Worm (Caenorhabditis elegans) whole organism, L4 larva: ENCODE measurements around the gene arrd-15.

Source experiments
- R02D3.7 ChIP-seq: fragments of 150-350 bp; sonication (generic microtip); optimal IDR thresholded peaks from 3 replicates; lab custom pipeline; 2014; ENCODE audit warnings: missing biosample characterization, missing genetic modification characterization
- T20F7.1 ChIP-seq: fragments of 200-800 bp; sonication (Bioruptor generic); optimal IDR thresholded peaks from 2 replicates; lab custom pipeline; 2018; ENCODE audit warnings: mild to moderate bottlenecking, missing genetic modification characterization, missing compliant biosample characterization
- Y48G9A.11 ChIP-seq: fragments of 200-800 bp; sonication (Bioruptor generic); IDR thresholded peaks from 2 replicates; pipeline ENCODE4 v1.3.6; 2022; ENCODE audit warnings: missing genetic modification reagents, missing genetic modification characterization, missing compliant biosample characterization
- Y75B8A.6 ChIP-seq: fragments of 200-800 bp; sonication (Bioruptor generic); IDR thresholded peaks from 2 replicates; pipeline ENCODE4 v1.3.6; 2022; ENCODE audit warnings: missing genetic modification reagents, missing genetic modification characterization, missing compliant biosample characterization
- ama-1 ChIP-seq: fragments of 150-350 bp; optimal IDR thresholded peaks from 2 replicates; lab custom pipeline; 2014; ENCODE audit warnings: inconsistent platforms, mixed read lengths
- arid-1 ChIP-seq: fragments of 200-800 bp; sonication (Bioruptor generic); conservative IDR thresholded peaks from 2 replicates; pipeline ENCODE4 v1.3.6; 2022; ENCODE audit warnings: missing genetic modification reagents, missing genetic modification characterization, missing compliant biosample characterization
- ceh-32 ChIP-seq: sonication (generic microtip); optimal IDR thresholded peaks from 2 replicates; lab custom pipeline; 2016; ENCODE audit warnings: mild to moderate bottlenecking, missing genetic modification characterization, missing compliant biosample characterization; ENCODE audit not compliant: poor library complexity
- ceh-82 ChIP-seq: sonication (generic microtip); optimal IDR thresholded peaks from 2 replicates; lab custom pipeline; 2017; ENCODE audit warnings: missing biosample characterization, missing genetic modification characterization
- ces-1 ChIP-seq: fragments of 150-350 bp; sonication (generic microtip); optimal IDR thresholded peaks from 4 replicates; lab custom pipeline; 2014; ENCODE audit warnings: missing biosample characterization, missing genetic modification reagents, missing genetic modification characterization
- ctbp-1 ChIP-seq: fragments of 200-800 bp; sonication (Bioruptor generic); IDR thresholded peaks from 2 replicates; pipeline ENCODE4 v1.3.6; 2022; ENCODE audit warnings: missing genetic modification reagents, missing genetic modification characterization, missing compliant biosample characterization
- daf-12 ChIP-seq: fragments of 150-350 bp; optimal IDR thresholded peaks from 2 replicates; lab custom pipeline; 2014; ENCODE audit warnings: missing biosample characterization, missing genetic modification reagents, missing genetic modification characterization
- daf-19 ChIP-seq: fragments of 200-800 bp; sonication (Bioruptor generic); conservative IDR thresholded peaks from 2 replicates; pipeline ENCODE4 v1.3.6; 2022; ENCODE audit warnings: missing genetic modification characterization, missing compliant biosample characterization
- dmd-8 ChIP-seq: fragments of 200-800 bp; sonication (Bioruptor generic); IDR thresholded peaks from 2 replicates; pipeline ENCODE4 v1.3.6; 2022; ENCODE audit warnings: missing genetic modification characterization, missing compliant biosample characterization
- dmd-9 ChIP-seq: fragments of 200-800 bp; sonication (Bioruptor generic); IDR thresholded peaks from 2 replicates; pipeline ENCODE4 v1.3.6; 2022; ENCODE audit warnings: missing genetic modification reagents, missing genetic modification characterization, missing compliant biosample characterization
- duxl-1 ChIP-seq: sonication (generic microtip); optimal IDR thresholded peaks from 2 replicates; lab custom pipeline; 2016; ENCODE audit warnings: mild to moderate bottlenecking, missing genetic modification characterization, moderate library complexity, missing compliant biosample characterization; ENCODE audit not compliant: poor library complexity
- dve-1 ChIP-seq: sonication (generic microtip); optimal IDR thresholded peaks from 2 replicates; lab custom pipeline; 2017; ENCODE audit warnings: antibody characterized with exemption, mild to moderate bottlenecking, missing genetic modification characterization, missing compliant biosample characterization; ENCODE audit not compliant: insufficient read depth
- egl-43 ChIP-seq: fragments of 200-800 bp; sonication (Bioruptor generic); IDR thresholded peaks from 2 replicates; pipeline ENCODE4 v1.3.6; 2022; ENCODE audit warnings: missing genetic modification reagents, missing genetic modification characterization, missing compliant biosample characterization
- fkh-10 ChIP-seq: fragments of 150-350 bp; optimal IDR thresholded peaks from 2 replicates; lab custom pipeline; 2014; ENCODE audit warnings: missing biosample characterization, missing genetic modification reagents, missing genetic modification characterization
- fos-1 ChIP-seq: fragments of 150-350 bp; optimal IDR thresholded peaks from 2 replicates; lab custom pipeline; 2014; ENCODE audit warnings: missing biosample characterization, missing genetic modification characterization
- hlh-11 ChIP-seq: fragments of 200-800 bp; sonication (Bioruptor generic); optimal IDR thresholded peaks from 2 replicates; lab custom pipeline; 2018; ENCODE audit warnings: mild to moderate bottlenecking, missing genetic modification characterization, missing compliant biosample characterization
- hlh-30 ChIP-seq: sonication (generic microtip); optimal IDR thresholded peaks from 2 replicates; lab custom pipeline; 2017; ENCODE audit warnings: antibody characterized with exemption, mild to moderate bottlenecking, missing genetic modification characterization, missing compliant biosample characterization; ENCODE audit not compliant: insufficient read depth
- lir-3 ChIP-seq: sonication (generic microtip); optimal IDR thresholded peaks from 2 replicates; lab custom pipeline; 2016; ENCODE audit warnings: mild to moderate bottlenecking, missing genetic modification characterization, missing compliant biosample characterization
- madf-5 ChIP-seq, 2 experiments: fragments of 200-800 bp; sonication (Bioruptor generic); IDR thresholded peaks; 2 replicates each; pipeline ENCODE4 v1.3.6; 2022; ENCODE audit warnings: missing compliant biosample characterization in 2 of 2, missing genetic modification characterization in 2 of 2
- mdl-1 ChIP-seq, 2 experiments: fragments of 150-350 bp in 1 of 2; sonication (generic microtip) in 1 of 2; optimal IDR thresholded peaks; 2 replicates each; lab custom pipeline; 2014 to 2017; ENCODE audit warnings: missing biosample characterization in 2 of 2, missing genetic modification characterization in 2 of 2
- mep-1 ChIP-seq: fragments of 150-350 bp; sonication (generic microtip); optimal IDR thresholded peaks from 3 replicates; lab custom pipeline; 2014; ENCODE audit warnings: missing biosample characterization, missing genetic modification characterization
- mes-2 ChIP-seq: sonication (generic microtip); optimal IDR thresholded peaks from 2 replicates; lab custom pipeline; 2016; ENCODE audit warnings: missing genotype, mild to moderate bottlenecking, missing genetic modification characterization, missing compliant biosample characterization; ENCODE audit not compliant: poor library complexity, severe bottlenecking
- mxl-3 ChIP-seq: fragments of 200-800 bp; sonication (Bioruptor generic); optimal IDR thresholded peaks from 2 replicates; lab custom pipeline; 2018; ENCODE audit warnings: mild to moderate bottlenecking, missing genetic modification characterization, missing compliant biosample characterization
- nhr-10 ChIP-seq: fragments of 150-350 bp; optimal IDR thresholded peaks from 2 replicates; lab custom pipeline; 2014; ENCODE audit warnings: missing biosample characterization, missing genetic modification characterization
- nhr-111 ChIP-seq: fragments of 200-800 bp; sonication (Bioruptor generic); optimal IDR thresholded peaks from 2 replicates; lab custom pipeline; 2018; ENCODE audit warnings: mild to moderate bottlenecking, missing genetic modification characterization, missing compliant biosample characterization
- nhr-25 ChIP-seq: sonication (generic microtip); optimal IDR thresholded peaks from 2 replicates; lab custom pipeline; 2017; ENCODE audit warnings: missing genetic modification characterization, mild to moderate bottlenecking, missing compliant biosample characterization, antibody characterized with exemption, moderate library complexity, borderline replicate concordance; ENCODE audit not compliant: insufficient read depth
- nhr-28 ChIP-seq: fragments of 150-350 bp; optimal IDR thresholded peaks from 2 replicates; lab custom pipeline; 2014; ENCODE audit warnings: missing biosample characterization, missing genetic modification characterization
- nhr-42 ChIP-seq: fragments of 200-800 bp; sonication (Bioruptor generic); IDR thresholded peaks from 2 replicates; pipeline ENCODE4 v1.3.6; 2022; ENCODE audit warnings: missing genetic modification characterization, missing compliant biosample characterization
- pha-4 ChIP-seq, 2 experiments: fragments of 150-350 bp in 1 of 2; fragments of 200-800 bp in 1 of 2; sonication (Bioruptor generic) in 1 of 2; IDR thresholded peaks in 1 of 2; optimal IDR thresholded peaks in 1 of 2; 2 replicates each; pipeline versions ENCODE4 v1.3.6 to Lab custom; 2014 to 2022; ENCODE audit warnings: missing genetic modification characterization in 2 of 2, missing genetic modification reagents in 2 of 2, missing biosample characterization in 1 of 2, missing compliant biosample characterization in 1 of 2
- php-3 ChIP-seq: fragments of 200-800 bp; sonication (Bioruptor generic); IDR thresholded peaks from 2 replicates; pipeline ENCODE4 v1.3.6; 2022; ENCODE audit warnings: missing genetic modification reagents, missing genetic modification characterization, missing compliant biosample characterization
- rbr-2 ChIP-seq: sonication (generic microtip); optimal IDR thresholded peaks from 2 replicates; lab custom pipeline; 2016; ENCODE audit warnings: missing genotype, missing genetic modification characterization, missing compliant biosample characterization
- saeg-2 ChIP-seq: fragments of 200-800 bp; sonication (Bioruptor generic); IDR thresholded peaks from 2 replicates; pipeline ENCODE4 v1.3.6; 2022; ENCODE audit warnings: missing genetic modification reagents, missing genetic modification characterization, missing compliant biosample characterization
- set-16 ChIP-seq: fragments of 200-800 bp; sonication (Bioruptor generic); IDR thresholded peaks from 2 replicates; pipeline ENCODE4 v1.3.6; 2022; ENCODE audit warnings: missing genetic modification reagents, missing genetic modification characterization, missing compliant biosample characterization
- skn-1 ChIP-seq: fragments of 150-350 bp; optimal IDR thresholded peaks from 2 replicates; lab custom pipeline; 2014; ENCODE audit warnings: missing biosample characterization, missing genetic modification characterization
- snpc-1.2 ChIP-seq: fragments of 200-800 bp; sonication (Bioruptor generic); IDR thresholded peaks from 2 replicates; pipeline ENCODE4 v1.3.6; 2022; ENCODE audit warnings: missing genetic modification reagents, missing genetic modification characterization, missing compliant biosample characterization
- tra-1 ChIP-seq: fragments of 200-800 bp; sonication (Bioruptor generic); IDR thresholded peaks from 2 replicates; pipeline ENCODE4 v1.3.6; 2022; ENCODE audit warnings: missing genetic modification reagents, missing genetic modification characterization, missing compliant biosample characterization
- unc-39 ChIP-seq: sonication (generic microtip); optimal IDR thresholded peaks from 2 replicates; lab custom pipeline; 2017; ENCODE audit warnings: missing biosample characterization, missing genetic modification characterization
- unc-62 ChIP-seq, 3 experiments: fragments of 150-350 bp in 1 of 3; sonication (generic microtip); optimal IDR thresholded peaks in 2 of 3; peaks in 1 of 3; 1 replicate in 1 of 3; 2 replicates in 2 of 3; lab custom pipeline; 2014 to 2017; ENCODE audit warnings: missing biosample characterization in 3 of 3, missing genetic modification characterization in 3 of 3, missing genetic modification reagents in 3 of 3, missing genotype in 1 of 3
- zag-1 ChIP-seq: fragments of 150-350 bp; optimal IDR thresholded peaks from 2 replicates; lab custom pipeline; 2014; ENCODE audit warnings: missing biosample characterization, missing genetic modification characterization
- zfp-2 ChIP-seq: sonication (generic microtip); optimal IDR thresholded peaks from 2 replicates; lab custom pipeline; 2016; ENCODE audit warnings: mild to moderate bottlenecking, missing genetic modification characterization, missing compliant biosample characterization
- zip-2 ChIP-seq: fragments of 150-350 bp; optimal IDR thresholded peaks from 2 replicates; lab custom pipeline; 2014; ENCODE audit warnings: missing biosample characterization, missing genetic modification characterization
- ztf-11 ChIP-seq: fragments of 150-350 bp; optimal IDR thresholded peaks from 2 replicates; lab custom pipeline; 2014; ENCODE audit warnings: missing biosample characterization, missing genetic modification characterization
- ztf-7 ChIP-seq: fragments of 150-350 bp; optimal IDR thresholded peaks from 2 replicates; lab custom pipeline; 2014; ENCODE audit warnings: missing biosample characterization, missing genetic modification characterization

Gene arrd-15

DNA sequence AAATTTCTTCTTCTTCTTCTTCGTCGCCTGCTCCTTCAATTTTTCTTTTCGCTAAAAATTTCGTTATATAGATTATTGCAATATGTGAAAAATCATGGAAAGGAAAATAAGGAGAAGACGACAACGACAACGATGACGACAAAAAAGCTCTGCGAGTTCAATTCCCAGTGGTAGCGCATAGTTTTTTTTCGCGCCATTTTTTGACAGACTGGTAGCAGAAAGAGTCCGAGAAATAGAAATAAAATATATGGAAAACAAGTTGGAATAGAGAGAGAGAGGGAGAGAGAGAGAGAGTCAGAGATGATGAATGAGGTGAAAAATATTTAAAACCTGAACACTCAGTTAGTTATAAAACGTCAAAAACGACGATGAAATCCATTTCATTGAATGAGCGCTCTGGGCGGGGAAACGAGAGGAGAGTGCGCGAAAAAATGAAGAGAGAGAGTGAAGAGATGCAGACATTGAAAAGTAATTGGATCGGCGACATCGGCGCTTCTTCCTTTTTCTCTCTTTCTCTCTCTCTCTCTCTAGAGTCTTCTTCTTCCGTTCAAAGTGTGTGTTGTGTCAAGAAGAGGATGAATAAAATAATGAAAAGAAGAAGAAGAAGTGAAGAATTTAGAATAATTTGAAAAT, 52.1 kb downstream of the arrd-15 start, which contains the start of gene pde-2 (continued):
- TF ChIP-seq daf-12 (tag; lab: Kevin White, UChicago) (no peak), madf-5 (GFP tag; IDR thresholded peaks at IDR 0.05; lab: Robert Waterston, UW) (no peak), Y48G9A.11 (GFP tag; lab: Robert Waterston, UW) (no peak), R02D3.7 (no peak), fkh-10 (GFP tag; lab: Kevin White, UChicago) (peak; percentile 70), zip-2 (tag; lab: Kevin White, UChicago) (no peak), mep-1 (tag; lab: Kevin White, UChicago) (peak; percentile 62)

DNA sequence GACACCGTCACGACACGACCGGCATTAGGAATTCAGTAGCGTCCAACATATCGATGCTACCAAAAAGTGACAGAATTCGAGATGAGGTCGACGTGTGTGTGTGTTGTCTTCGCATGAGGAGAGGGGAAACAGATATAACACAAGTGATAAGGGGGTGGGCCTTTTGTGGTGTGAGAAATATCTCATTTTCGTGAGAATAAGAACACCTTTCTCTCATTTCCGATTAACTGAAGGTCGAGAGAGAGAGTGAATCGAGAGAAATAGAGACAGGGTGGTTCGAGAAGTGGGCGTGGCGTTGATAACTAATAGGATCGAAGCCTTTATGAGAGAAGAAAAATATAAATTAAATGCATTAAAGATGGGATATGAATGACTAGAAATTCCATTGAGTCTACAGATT, 53.3 kb downstream of the arrd-15 start:
- no peak for TF ChIP-seq mes-2 (tag; lab: Kevin White, UChicago)
- no peak for TF ChIP-seq daf-19
- no peak for TF ChIP-seq set-16 (GFP tag; lab: Robert Waterston, UW)
- TF ChIP-seq saeg-2: no peak
- peak; percentile 41 for TF ChIP-seq nhr-25 (tag; lab: Kevin White, UChicago)
- TF ChIP-seq zfp-2: no peak
- TF ChIP-seq ztf-11 (tag; lab: Kevin White, UChicago): no peak
- TF ChIP-seq php-3: no peak
- no peak for TF ChIP-seq lir-3 (tag; lab: Kevin White, UChicago)
- no peak for TF ChIP-seq skn-1 (tag; lab: Kevin White, UChicago)
- no peak for TF ChIP-seq snpc-1.2
- TF ChIP-seq T20F7.1 (GFP tag; lab: Kevin White, UChicago): no peak
- TF ChIP-seq nhr-28 (tag; lab: Kevin White, UChicago): peak; percentile 19
- peak; percentile 6 for TF ChIP-seq mxl-3 (GFP tag; lab: Kevin White, UChicago)
- peak in 1 of 2 experiments; percentile 96 for TF ChIP-seq unc-62 (GFP tag; optimal IDR thresholded peaks at IDR 0.05 in 1 of 2; lab: Kevin White, UChicago)
- TF ChIP-seq unc-62 (tag; optimal IDR thresholded peaks at IDR 0.05; lab: Kevin White, UChicago): no peak
- TF ChIP-seq ama-1 (lab: Kevin White, UChicago): no peak
- no peak for TF ChIP-seq egl-43 (GFP tag; lab: Robert Waterston, UW)
- TF ChIP-seq ctbp-1 (GFP tag; lab: Robert Waterston, UW): 0 out of 2 replicates have a peak, but pooled peaks have one; percentile 11
- TF ChIP-seq dmd-9 (GFP tag; lab: Robert Waterston, UW): no peak
- TF ChIP-seq pha-4 (GFP tag; IDR thresholded peaks at IDR 0.05; lab: Robert Waterston, UW): no peak
- TF ChIP-seq pha-4 (tag; optimal IDR thresholded peaks at IDR 0.05; lab: Kevin White, UChicago): no peak
- no peak for TF ChIP-seq ceh-32
- no peak for TF ChIP-seq zag-1
- TF ChIP-seq fos-1 (tag; lab: Kevin White, UChicago): no peak
- TF ChIP-seq unc-39 (tag; lab: Kevin White, UChicago): no peak
- no peak for TF ChIP-seq nhr-42
- TF ChIP-seq rbr-2 (tag; lab: Kevin White, UChicago): no peak
- TF ChIP-seq, all 104 proteins: peak for 5

DNA sequence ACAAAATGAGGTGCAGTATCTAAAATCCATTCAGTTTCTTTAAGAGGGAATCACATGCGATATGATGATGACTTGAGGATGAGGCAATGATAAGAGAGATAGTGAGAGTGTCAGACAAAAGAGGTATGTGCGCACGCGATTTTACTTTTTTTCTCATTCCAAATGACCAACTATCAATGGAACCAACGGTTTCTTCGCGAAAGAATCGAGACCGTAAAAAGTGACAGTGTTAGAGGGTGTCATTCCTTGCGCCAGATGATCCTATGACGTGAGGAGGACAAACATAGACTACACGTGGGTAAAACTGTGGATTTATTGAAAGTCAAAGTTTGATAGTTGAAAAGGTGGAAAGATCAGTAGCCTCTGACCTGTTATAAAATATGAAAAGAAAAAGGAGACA, 54.0 kb downstream of the arrd-15 start:
- TF ChIP-seq hlh-30 (peak; percentile 92), Y75B8A.6 (GFP tag; lab: Robert Waterston, UW) (0 out of 2 replicates have a peak, but pooled peaks have one; percentile 52), ztf-7 (peak; percentile 7), arid-1 (GFP tag; lab: Robert Waterston, UW) (no peak), daf-12 (tag; lab: Kevin White, UChicago) (no peak), hlh-11 (tag; lab: Kevin White, UChicago) (peak; percentile 74), tra-1 (0 out of 2 replicates have a peak, but pooled peaks have one; percentile 39), ama-1 (lab: Kevin White, UChicago) (peak; percentile 24), ceh-82 (tag; lab: Kevin White, UChicago) (no peak), nhr-10 (peak; percentile 6), mdl-1 (tag; optimal IDR thresholded peaks at IDR 0.05; lab: Kevin White, UChicago) (peak; percentile 53 to 95), nhr-111 (GFP tag; lab: Kevin White, UChicago) (no peak), nhr-28 (tag; lab: Kevin White, UChicago) (peak; percentile 80), duxl-1 (tag; lab: Kevin White, UChicago) (peak; percentile 48), ces-1 (GFP tag; lab: Kevin White, UChicago) (no peak), dmd-8 (0 out of 2 replicates have a peak, but pooled peaks have one; percentile 25), dve-1 (tag; lab: Kevin White, UChicago) (peak; percentile 62)
